Worm (Caenorhabditis elegans) whole organism, L1 larva: ENCODE data around the gene F19H6.6.

Experiments used
- ces-1 ChIP-seq: fragments of 150-350 bp; optimal IDR thresholded peaks from 2 replicates; lab custom pipeline; 2014; ENCODE audit warnings: missing biosample characterization, missing genetic modification reagents, missing genetic modification characterization
- dpl-1 ChIP-seq, 3 experiments: fragments of 150-350 bp in 2 of 3; sonication (generic microtip) in 1 of 3; optimal IDR thresholded peaks; 2 replicates each; lab custom pipeline; 2014 to 2017; ENCODE audit warnings: missing biosample characterization in 3 of 3, missing genetic modification characterization in 3 of 3, missing genetic modification reagents in 3 of 3
- ets-5 ChIP-seq: fragments of 200-800 bp; sonication (Bioruptor generic); IDR thresholded peaks from 2 replicates; pipeline ENCODE4 v1.3.6; 2022; ENCODE audit warnings: missing genetic modification characterization, missing compliant biosample characterization
- fkh-4 ChIP-seq: sonication (generic microtip); optimal IDR thresholded peaks from 2 replicates; lab custom pipeline; 2016; ENCODE audit warnings: missing compliant biosample characterization, missing genetic modification characterization, borderline replicate concordance
- lin-35 ChIP-seq, 2 experiments: fragments of 150-350 bp; optimal IDR thresholded peaks; 2 replicates each; lab custom pipeline; 2014; ENCODE audit warnings: missing biosample characterization in 2 of 2, missing genetic modification characterization in 2 of 2, missing genetic modification reagents in 2 of 2
- nhr-11 ChIP-seq: fragments of 150-350 bp; optimal IDR thresholded peaks from 2 replicates; lab custom pipeline; 2014; ENCODE audit warnings: missing biosample characterization, missing genetic modification characterization
- nhr-12 ChIP-seq: sonication (generic microtip); optimal IDR thresholded peaks from 2 replicates; lab custom pipeline; 2017; ENCODE audit warnings: missing biosample characterization, missing genetic modification characterization
- nhr-28 ChIP-seq: fragments of 150-350 bp; optimal IDR thresholded peaks from 2 replicates; lab custom pipeline; 2014; ENCODE audit warnings: missing biosample characterization, missing genetic modification characterization
- nhr-77 ChIP-seq: fragments of 150-350 bp; optimal IDR thresholded peaks from 2 replicates; lab custom pipeline; 2014; ENCODE audit warnings: missing biosample characterization, missing genetic modification characterization
- tbx-2 ChIP-seq: sonication (generic microtip); optimal IDR thresholded peaks from 2 replicates; lab custom pipeline; 2016; ENCODE audit warnings: missing genetic modification characterization, missing compliant biosample characterization
- unc-130 ChIP-seq: fragments of 150-350 bp; optimal IDR thresholded peaks from 2 replicates; lab custom pipeline; 2017; ENCODE audit warnings: missing biosample characterization, missing genetic modification characterization, inconsistent platforms

DNA sequence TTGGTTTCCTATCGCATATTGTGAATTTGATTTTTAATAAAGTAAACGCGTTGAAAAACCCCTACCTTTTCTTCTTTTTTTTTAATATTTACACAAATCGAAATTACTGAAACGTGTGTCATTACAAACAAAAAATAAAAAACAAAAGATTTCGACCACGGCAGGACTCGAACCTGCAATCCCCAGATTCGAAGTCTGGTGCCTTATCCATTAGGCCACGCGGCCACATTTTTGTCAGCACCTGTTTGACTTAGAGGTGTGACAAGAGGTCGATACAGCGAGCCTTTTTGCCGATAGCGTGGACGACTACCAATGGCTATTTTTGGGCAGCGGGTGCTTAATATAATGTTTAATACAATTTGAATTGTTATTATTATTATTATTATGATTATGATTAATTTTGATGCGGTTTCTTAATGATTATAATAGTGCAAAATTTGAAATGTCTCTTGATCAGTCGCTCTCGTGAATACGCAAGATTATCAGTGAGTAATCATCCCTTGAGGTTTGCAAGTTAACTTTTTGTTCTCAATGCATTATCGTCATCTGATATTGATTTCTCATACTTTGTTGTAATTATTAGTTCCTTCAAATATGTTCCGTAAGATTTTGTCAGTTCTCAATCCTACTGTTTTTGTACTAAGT, 22.7 kb upstream of the F19H6.6 start, which contains the start of gene srd-44:
- no peak for TF ChIP-seq ets-5 (GFP tag; lab: Robert Waterston, UW)
- no peak for TF ChIP-seq unc-130
- TF ChIP-seq nhr-11 = no peak
- no peak for TF ChIP-seq lin-35 (GFP tag; optimal IDR thresholded peaks at IDR 0.05; lab: Kevin White, UChicago)
- TF ChIP-seq dpl-1 (GFP tag; optimal IDR thresholded peaks at IDR 0.05; lab: Kevin White, UChicago) = no peak
- TF ChIP-seq nhr-12 (tag; lab: Kevin White, UChicago) = no peak
- no peak for TF ChIP-seq nhr-77
- no peak for TF ChIP-seq ces-1 (GFP tag; lab: Kevin White, UChicago)
- no peak for TF ChIP-seq tbx-2 (tag; lab: Kevin White, UChicago)
- no peak for TF ChIP-seq nhr-28
- TF ChIP-seq fkh-4 (tag; lab: Kevin White, UChicago) = no peak
